Worm (Caenorhabditis elegans): ENCODE data around the gene C29E4.10.
A peak's percentile ranks its signal among the peaks of the same experiment; 100 is the strongest.

Gene C29E4.10

ce11 chrIII:7973201-7973767 lies 35.6 kb downstream of the C29E4.10 start, which contains the start of the genes eef-1B.1 and aco-2 (continued):
- TF ChIP-seq ceh-62 (tag; optimal IDR thresholded peaks at IDR 0.05): no peak
- TF ChIP-seq daf-8 (GFP tag; IDR thresholded peaks at IDR 0.05): no peak
- peak; percentile 95 for TF ChIP-seq hlh-11 (tag; optimal IDR thresholded peaks at IDR 0.05)
- TF ChIP-seq lin-13 (GFP tag; optimal IDR thresholded peaks at IDR 0.05): peak; percentile 92
- TF ChIP-seq ZK546.5 (tag; optimal IDR thresholded peaks at IDR 0.05): no peak
- TF ChIP-seq pqm-1 (tag; optimal IDR thresholded peaks at IDR 0.05): no peak
- no peak for TF ChIP-seq unc-62 (GFP tag; optimal IDR thresholded peaks at IDR 0.05 in 1 of 2)
- no peak for TF ChIP-seq unc-62 (tag; optimal IDR thresholded peaks at IDR 0.05)
- TF ChIP-seq lin-39 (tag; optimal IDR thresholded peaks at IDR 0.05): no peak
- no peak for TF ChIP-seq R02D3.7 (tag; optimal IDR thresholded peaks at IDR 0.05)
- TF ChIP-seq lin-1 (GFP tag; IDR thresholded peaks at IDR 0.05): peak; percentile 33; the same call in 1 of the 2 replicates
- no peak for TF ChIP-seq dmd-8 (GFP tag; IDR thresholded peaks at IDR 0.05)
- peak; percentile 92 for TF ChIP-seq dpl-1 (GFP tag; optimal IDR thresholded peaks at IDR 0.05)
- TF ChIP-seq lim-7 (GFP tag; IDR thresholded peaks at IDR 0.05): no peak
- peak; percentile 78 for TF ChIP-seq ceh-20 (GFP tag; IDR thresholded peaks at IDR 0.05)
- TF ChIP-seq attf-4 (tag; optimal IDR thresholded peaks at IDR 0.05): no peak
- peak; percentile 39 for TF ChIP-seq F10B5.3 (tag; optimal IDR thresholded peaks at IDR 0.05)
- no peak for TF ChIP-seq madf-5 (GFP tag; IDR thresholded peaks at IDR 0.05)
- no peak for TF ChIP-seq lin-29 (GFP tag; IDR thresholded peaks at IDR 0.05)
- TF ChIP-seq ztf-11 (tag; optimal IDR thresholded peaks at IDR 0.05): no peak
- TF ChIP-seq cey-2 (tag; optimal IDR thresholded peaks at IDR 0.05; ENCODE audit: borderline replicate concordance, insufficient read depth): no peak
- peak; percentile 78; the same call in 1 of the 2 replicates for TF ChIP-seq madf-9 (GFP tag; conservative IDR thresholded peaks at IDR 0.05)
- peak; percentile 24 for TF ChIP-seq F49E8.2 (tag; optimal IDR thresholded peaks at IDR 0.05; ENCODE audit: borderline replicate concordance)
- peak; percentile 89 for TF ChIP-seq rbr-2 (tag; optimal IDR thresholded peaks at IDR 0.05)
- TF ChIP-seq saeg-2 (GFP tag; IDR thresholded peaks at IDR 0.05): 0 out of 2 replicates have a peak, but pooled peaks have one; percentile 49
- 0 out of 2 replicates have a peak, but pooled peaks have one; percentile 7 for TF ChIP-seq vab-7 (GFP tag; IDR thresholded peaks at IDR 0.05)
- no peak for TF ChIP-seq D1046.2 (GFP tag; IDR thresholded peaks at IDR 0.05)
- peak; percentile 89 for TF ChIP-seq hmg-1.1 (GFP tag; IDR thresholded peaks at IDR 0.05)
- TF ChIP-seq egl-27 (tag; optimal IDR thresholded peaks at IDR 0.05): no peak
- no peak for TF ChIP-seq nhr-10 (tag; optimal IDR thresholded peaks at IDR 0.05)
- peak; percentile 81 for TF ChIP-seq ama-1 (optimal IDR thresholded peaks at IDR 0.05)
- peak; percentile 78 for TF ChIP-seq ztf-7 (tag; optimal IDR thresholded peaks at IDR 0.05)
- peak; percentile 54 for TF ChIP-seq ctbp-1 (GFP tag; IDR thresholded peaks at IDR 0.05)
- TF ChIP-seq Y5F2A.4 (GFP tag; optimal IDR thresholded peaks at IDR 0.05): no peak
- no peak for TF ChIP-seq lin-15B (tag; optimal IDR thresholded peaks at IDR 0.05)
- peak; percentile 93 for TF ChIP-seq mep-1 (tag; optimal IDR thresholded peaks at IDR 0.05)
- TF ChIP-seq snpc-4 (tag; optimal IDR thresholded peaks at IDR 0.05): no peak
- TF ChIP-seq fkh-10 (GFP tag; optimal IDR thresholded peaks at IDR 0.05): peak; percentile 53
- peak; percentile 76 for TF ChIP-seq zfp-3 (GFP tag; conservative IDR thresholded peaks at IDR 0.05)
- TF ChIP-seq dmd-6 (GFP tag; IDR thresholded peaks at IDR 0.05): peak; percentile 86
- no peak for TF ChIP-seq zip-11 (GFP tag; IDR thresholded peaks at IDR 0.05)
- TF ChIP-seq dmd-9 (GFP tag; IDR thresholded peaks at IDR 0.05): 0 out of 2 replicates have a peak, but pooled peaks have one; percentile 50
- peak; percentile 64; the same call in 1 of the 2 replicates for TF ChIP-seq pha-4 (GFP tag; IDR thresholded peaks at IDR 0.05)
- TF ChIP-seq pha-4 (tag; optimal IDR thresholded peaks at IDR 0.05): no peak
- TF ChIP-seq nhr-237 (tag; optimal IDR thresholded peaks at IDR 0.05): no peak
- no peak for TF ChIP-seq ceh-82 (tag; optimal IDR thresholded peaks at IDR 0.05)
- TF ChIP-seq snpc-1.2 (GFP tag; IDR thresholded peaks at IDR 0.05): no peak
- peak; percentile 92 for TF ChIP-seq hlh-30 (tag; optimal IDR thresholded peaks at IDR 0.05; ENCODE audit: insufficient read depth)
- TF ChIP-seq sdz-12 (GFP tag; optimal IDR thresholded peaks at IDR 0.05): no peak
- peak in 1 of 2 experiments; percentile 61 for TF ChIP-seq daf-16 (GFP tag; optimal IDR thresholded peaks at IDR 0.05)
- peak; percentile 89 for TF ChIP-seq daf-16 (tag; optimal IDR thresholded peaks at IDR 0.05)
- TF ChIP-seq mdl-1 (tag; optimal IDR thresholded peaks at IDR 0.05): peak in 1 of 2 experiments; percentile 78

Data from whole organism, L4 larva.